Worm (Caenorhabditis elegans) whole organism, young adult: ENCODE measurements around the gene ZK643.5.

Source experiments
- B0035.1 ChIP-seq: sonication (generic microtip); optimal IDR thresholded peaks from 2 replicates; lab custom pipeline; 2016; ENCODE audit warnings: missing genetic modification characterization, mild to moderate bottlenecking, missing compliant biosample characterization, missing genotype, missing genetic modification reagents
- B0336.3 ChIP-seq: fragments of 200-800 bp; sonication (Bioruptor generic); IDR thresholded peaks from 2 replicates; pipeline ENCODE4 v1.3.6; 2022; ENCODE audit warnings: missing genetic modification characterization, missing compliant biosample characterization
- C06A6.2 ChIP-seq: fragments of 200-800 bp; sonication (Bioruptor generic); conservative IDR thresholded peaks from 2 replicates; pipeline ENCODE4 v1.3.6; 2022; ENCODE audit warnings: missing genetic modification characterization, missing compliant biosample characterization
- F23B12.7 ChIP-seq: sonication (generic microtip); optimal IDR thresholded peaks from 2 replicates; lab custom pipeline; 2017; ENCODE audit warnings: missing genetic modification characterization, mild to moderate bottlenecking, missing compliant biosample characterization, antibody characterized with exemption, moderate library complexity; ENCODE audit not compliant: insufficient read depth
- F57C9.4 ChIP-seq: sonication (generic microtip); optimal IDR thresholded peaks from 2 replicates; lab custom pipeline; 2017; ENCODE audit warnings: mild to moderate bottlenecking, missing genetic modification characterization, missing compliant biosample characterization
- T07F8.4 ChIP-seq: sonication (generic microtip); optimal IDR thresholded peaks from 2 replicates; lab custom pipeline; 2016; ENCODE audit warnings: mild to moderate bottlenecking, missing genetic modification characterization, moderate library complexity, missing compliant biosample characterization
- Y53F4B.3 ChIP-seq: fragments of 200-800 bp; sonication (Bioruptor generic); IDR thresholded peaks from 2 replicates; pipeline ENCODE4 v1.3.6; 2022; ENCODE audit warnings: missing genetic modification reagents, missing genetic modification characterization, missing compliant biosample characterization
- Y79H2A.3 ChIP-seq: fragments of 200-800 bp; sonication (Bioruptor generic); conservative IDR thresholded peaks from 2 replicates; pipeline ENCODE4 v1.3.6; 2022; ENCODE audit warnings: missing genetic modification reagents, missing genetic modification characterization, missing compliant biosample characterization
- aptf-2 ChIP-seq: fragments of 200-800 bp; sonication (Bioruptor generic); conservative IDR thresholded peaks from 2 replicates; pipeline ENCODE4 v1.3.6; 2022; ENCODE audit warnings: missing genetic modification reagents, missing genetic modification characterization, missing compliant biosample characterization
- athp-1 ChIP-seq: sonication (generic microtip); optimal IDR thresholded peaks from 2 replicates; lab custom pipeline; 2017; ENCODE audit warnings: mild to moderate bottlenecking, missing genetic modification characterization, missing compliant biosample characterization
- attf-6 ChIP-seq: fragments of 200-800 bp; sonication (Bioruptor generic); IDR thresholded peaks from 2 replicates; pipeline ENCODE4 v1.3.6; 2022; ENCODE audit warnings: missing genetic modification reagents, missing genetic modification characterization, missing compliant biosample characterization
- bed-2 ChIP-seq: fragments of 200-800 bp; sonication (Bioruptor generic); IDR thresholded peaks from 2 replicates; pipeline ENCODE4 v1.3.6; 2022; ENCODE audit warnings: missing genetic modification reagents, missing genetic modification characterization, missing compliant biosample characterization
- cebp-1 ChIP-seq, 2 experiments: fragments of 200-800 bp in 1 of 2; sonication (Bioruptor generic) in 1 of 2; sonication (generic microtip) in 1 of 2; IDR thresholded peaks in 1 of 2; optimal IDR thresholded peaks in 1 of 2; 2 replicates each; pipeline versions ENCODE4 v1.3.6 to Lab custom; 2017 to 2022; ENCODE audit warnings: missing compliant biosample characterization in 2 of 2, missing genetic modification characterization in 2 of 2, mild to moderate bottlenecking in 1 of 2, missing genetic modification reagents in 1 of 2, moderate library complexity in 1 of 2
- ceh-100 ChIP-seq: fragments of 200-800 bp; sonication (Bioruptor generic); IDR thresholded peaks from 2 replicates; pipeline ENCODE4 v1.3.6; 2022; ENCODE audit warnings: missing genetic modification reagents, missing genetic modification characterization, missing compliant biosample characterization
- ceh-79 ChIP-seq: sonication (generic microtip); optimal IDR thresholded peaks from 2 replicates; lab custom pipeline; 2017; ENCODE audit warnings: mild to moderate bottlenecking, missing genetic modification characterization, missing compliant biosample characterization
- dox-1 ChIP-seq: fragments of 200-800 bp; sonication (Bioruptor generic); IDR thresholded peaks from 2 replicates; pipeline ENCODE4 v1.3.6; 2022; ENCODE audit warnings: missing genetic modification reagents, missing genetic modification characterization, missing compliant biosample characterization
- dpff-1 ChIP-seq: sonication (generic microtip); optimal IDR thresholded peaks from 2 replicates; lab custom pipeline; 2017; ENCODE audit warnings: mild to moderate bottlenecking, missing genetic modification characterization, missing compliant biosample characterization
- efl-1 ChIP-seq: fragments of 150-350 bp; optimal IDR thresholded peaks from 2 replicates; lab custom pipeline; 2014; ENCODE audit warnings: missing biosample characterization, missing genetic modification reagents, missing genetic modification characterization
- egl-18 ChIP-seq: fragments of 200-800 bp; sonication (Bioruptor generic); IDR thresholded peaks from 2 replicates; pipeline ENCODE4 v1.3.6; 2022; ENCODE audit warnings: missing genetic modification reagents, missing genetic modification characterization, missing compliant biosample characterization
- egrh-3 ChIP-seq: fragments of 200-800 bp; sonication (Bioruptor generic); IDR thresholded peaks from 2 replicates; pipeline ENCODE4 v1.3.6; 2022; ENCODE audit warnings: missing genetic modification reagents, missing genetic modification characterization, missing compliant biosample characterization
- fkh-3 ChIP-seq: sonication (generic microtip); optimal IDR thresholded peaks from 2 replicates; lab custom pipeline; 2016; ENCODE audit warnings: mild to moderate bottlenecking, missing genetic modification characterization, missing compliant biosample characterization
- him-1 ChIP-seq: sonication (generic microtip); optimal IDR thresholded peaks from 2 replicates; lab custom pipeline; 2016; ENCODE audit warnings: missing genotype, missing genetic modification reagents, missing genetic modification characterization, missing compliant biosample characterization
- hmg-1.2 ChIP-seq: fragments of 200-800 bp; sonication (Bioruptor generic); IDR thresholded peaks from 2 replicates; pipeline ENCODE4 v1.3.6; 2022; ENCODE audit warnings: missing genetic modification reagents, missing genetic modification characterization, missing compliant biosample characterization
- lag-1 ChIP-seq: fragments of 200-800 bp; sonication (Bioruptor generic); IDR thresholded peaks from 2 replicates; pipeline ENCODE4 v1.3.6; 2022; ENCODE audit warnings: missing genetic modification reagents, missing genetic modification characterization, missing compliant biosample characterization
- lin-26 ChIP-seq: fragments of 200-800 bp; sonication (Bioruptor generic); IDR thresholded peaks from 2 replicates; pipeline ENCODE4 v1.3.6; 2022; ENCODE audit warnings: missing genetic modification reagents, missing genetic modification characterization, missing compliant biosample characterization
- lin-35 ChIP-seq, 3 experiments: fragments of 150-350 bp in 2 of 3; sonication (generic microtip) in 1 of 3; optimal IDR thresholded peaks; 2 replicates each; lab custom pipeline; 2014 to 2018; ENCODE audit warnings: missing biosample characterization in 3 of 3, missing genetic modification characterization in 3 of 3, missing genetic modification reagents in 3 of 3
- lir-1 ChIP-seq: fragments of 200-800 bp; sonication (Bioruptor generic); conservative IDR thresholded peaks from 2 replicates; pipeline ENCODE4 v1.3.6; 2022; ENCODE audit warnings: missing genetic modification reagents, missing genetic modification characterization, missing compliant biosample characterization
- lsy-27 ChIP-seq: sonication (generic microtip); optimal IDR thresholded peaks from 2 replicates; lab custom pipeline; 2017; ENCODE audit warnings: missing genetic modification characterization, mild to moderate bottlenecking, missing compliant biosample characterization, antibody characterized with exemption, missing genotype, borderline replicate concordance; ENCODE audit not compliant: insufficient read depth
- madf-8 ChIP-seq: fragments of 200-800 bp; sonication (Bioruptor generic); conservative IDR thresholded peaks from 2 replicates; pipeline ENCODE4 v1.3.6; 2022; ENCODE audit warnings: missing genetic modification reagents, missing genetic modification characterization, missing compliant biosample characterization
- mcd-1 ChIP-seq: fragments of 200-800 bp; sonication (Bioruptor generic); IDR thresholded peaks from 2 replicates; pipeline ENCODE4 v1.3.6; 2022; ENCODE audit warnings: missing genetic modification reagents, missing genetic modification characterization, missing compliant biosample characterization
- mel-28 ChIP-seq: sonication (generic microtip); optimal IDR thresholded peaks from 2 replicates; lab custom pipeline; 2016; ENCODE audit warnings: borderline replicate concordance, mild to moderate bottlenecking, missing genetic modification characterization, missing compliant biosample characterization
- mxl-1 ChIP-seq: sonication (generic microtip); optimal IDR thresholded peaks from 2 replicates; lab custom pipeline; 2016; ENCODE audit warnings: missing genetic modification characterization, missing compliant biosample characterization
- nfya-1 ChIP-seq: sonication (generic microtip); optimal IDR thresholded peaks from 2 replicates; lab custom pipeline; 2017; ENCODE audit warnings: antibody characterized with exemption, missing compliant biosample characterization, missing genetic modification characterization, borderline replicate concordance; ENCODE audit not compliant: insufficient read depth
- nfyb-1 ChIP-seq: fragments of 200-800 bp; sonication (Bioruptor generic); IDR thresholded peaks from 2 replicates; pipeline ENCODE4 v1.3.6; 2022; ENCODE audit warnings: missing genetic modification reagents, missing genetic modification characterization, missing compliant biosample characterization
- nhr-120 ChIP-seq: fragments of 200-800 bp; sonication (Bioruptor generic); IDR thresholded peaks from 2 replicates; pipeline ENCODE4 v1.3.6; 2022; ENCODE audit warnings: missing genetic modification characterization, missing compliant biosample characterization
- nhr-179 ChIP-seq: sonication (generic microtip); optimal IDR thresholded peaks from 2 replicates; lab custom pipeline; 2016; ENCODE audit warnings: mild to moderate bottlenecking, missing genetic modification characterization, missing compliant biosample characterization
- nhr-80 ChIP-seq: sonication (generic microtip); optimal IDR thresholded peaks from 2 replicates; lab custom pipeline; 2016; ENCODE audit warnings: missing genetic modification characterization, missing compliant biosample characterization
- nhr-90 ChIP-seq: sonication (generic microtip); optimal IDR thresholded peaks from 2 replicates; lab custom pipeline; 2016; ENCODE audit warnings: missing genotype, mild to moderate bottlenecking, missing genetic modification characterization, missing compliant biosample characterization
- pbrm-1 ChIP-seq: fragments of 200-800 bp; sonication (Bioruptor generic); IDR thresholded peaks from 2 replicates; pipeline ENCODE4 v1.3.6; 2022; ENCODE audit warnings: missing genetic modification reagents, missing genetic modification characterization, missing compliant biosample characterization
- sea-2 ChIP-seq: fragments of 200-800 bp; sonication (Bioruptor generic); IDR thresholded peaks from 2 replicates; pipeline ENCODE4 v1.3.6; 2022; ENCODE audit warnings: missing genetic modification characterization, missing compliant biosample characterization
- snpc-1.1 ChIP-seq: sonication (generic microtip); optimal IDR thresholded peaks from 2 replicates; lab custom pipeline; 2017; ENCODE audit warnings: missing genetic modification characterization, mild to moderate bottlenecking, missing compliant biosample characterization, antibody characterized with exemption, moderate library complexity, missing genotype, missing genetic modification reagents; ENCODE audit not compliant: insufficient read depth
- snpc-1.3 ChIP-seq: sonication (generic microtip); optimal IDR thresholded peaks from 2 replicates; lab custom pipeline; 2017; ENCODE audit warnings: missing genetic modification characterization, mild to moderate bottlenecking, missing compliant biosample characterization, antibody characterized with exemption, moderate library complexity, missing genotype, missing genetic modification reagents; ENCODE audit not compliant: insufficient read depth
- somi-1 ChIP-seq: fragments of 200-800 bp; sonication (Bioruptor generic); optimal IDR thresholded peaks from 2 replicates; lab custom pipeline; 2018; ENCODE audit warnings: mild to moderate bottlenecking, missing genetic modification characterization, missing compliant biosample characterization
- tbx-9 ChIP-seq: sonication (generic microtip); optimal IDR thresholded peaks from 2 replicates; lab custom pipeline; 2016; ENCODE audit warnings: borderline replicate concordance, missing genetic modification characterization, inconsistent platforms, missing compliant biosample characterization
- zim-3 ChIP-seq: sonication (generic microtip); optimal IDR thresholded peaks from 2 replicates; lab custom pipeline; 2017; ENCODE audit warnings: mild to moderate bottlenecking, missing genetic modification characterization, moderate library complexity, missing compliant biosample characterization
- ztf-3 ChIP-seq: fragments of 200-800 bp; sonication (Bioruptor generic); optimal IDR thresholded peaks from 2 replicates; lab custom pipeline; 2018; ENCODE audit warnings: mild to moderate bottlenecking, missing genetic modification characterization, missing compliant biosample characterization

ZK643.5 gene

DNA sequence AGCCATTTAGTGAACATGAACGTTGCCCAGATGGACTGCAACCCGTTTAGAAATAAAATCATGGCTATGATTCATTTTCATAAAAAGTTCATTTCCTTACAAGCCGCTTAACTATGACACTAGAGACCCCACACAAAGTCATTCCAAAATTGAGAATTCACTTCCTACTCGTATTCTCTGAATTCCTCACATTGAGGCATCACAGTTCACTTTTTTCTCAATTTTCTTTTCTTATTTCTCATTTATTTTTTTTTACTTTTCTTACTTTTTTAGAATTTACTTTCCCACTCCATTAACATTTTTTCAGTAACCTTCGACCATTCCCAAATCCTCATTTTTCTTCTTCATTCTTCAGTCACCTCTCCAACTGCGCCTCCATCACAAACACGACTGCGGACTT lies 11.6 kb downstream of the ZK643.5 start, which contains the start of gene dhrr-1:
Gene dhrr-1 (plus strand): TSS at position 301 of the 400 bp plus-strand sequence.
- no peak for TF ChIP-seq dpff-1 (tag; lab: Kevin White, UChicago)
- no peak for TF ChIP-seq mxl-1 (tag; lab: Kevin White, UChicago)
- no peak for TF ChIP-seq attf-6 (GFP tag; lab: Robert Waterston, UW)
- TF ChIP-seq B0035.1 (tag; lab: Kevin White, UChicago) = no peak
- no peak for TF ChIP-seq cebp-1 (GFP tag; IDR thresholded peaks at IDR 0.05; lab: Robert Waterston, UW)
- TF ChIP-seq cebp-1 (tag; optimal IDR thresholded peaks at IDR 0.05; lab: Kevin White, UChicago) = no peak
- no peak for TF ChIP-seq egrh-3 (GFP tag; lab: Robert Waterston, UW)
- TF ChIP-seq somi-1 = no peak
- TF ChIP-seq ceh-79 (tag; lab: Kevin White, UChicago) = no peak
- TF ChIP-seq lin-26 = no peak
- no peak for TF ChIP-seq nhr-80 (tag; lab: Kevin White, UChicago)
- no peak for TF ChIP-seq bed-2
- no peak for TF ChIP-seq lag-1 (GFP tag; lab: Robert Waterston, UW)
- TF ChIP-seq madf-8 (GFP tag; lab: Robert Waterston, UW) = no peak
- no peak for TF ChIP-seq him-1 (tag; lab: Kevin White, UChicago)
- TF ChIP-seq Y79H2A.3 (GFP tag; lab: Robert Waterston, UW) = no peak
- no peak for TF ChIP-seq sea-2
- TF ChIP-seq B0336.3 = no peak
- no peak for TF ChIP-seq egl-18
- no peak for TF ChIP-seq Y53F4B.3 (GFP tag; lab: Robert Waterston, UW)
- TF ChIP-seq nhr-179 (tag; lab: Kevin White, UChicago) = no peak

DNA sequence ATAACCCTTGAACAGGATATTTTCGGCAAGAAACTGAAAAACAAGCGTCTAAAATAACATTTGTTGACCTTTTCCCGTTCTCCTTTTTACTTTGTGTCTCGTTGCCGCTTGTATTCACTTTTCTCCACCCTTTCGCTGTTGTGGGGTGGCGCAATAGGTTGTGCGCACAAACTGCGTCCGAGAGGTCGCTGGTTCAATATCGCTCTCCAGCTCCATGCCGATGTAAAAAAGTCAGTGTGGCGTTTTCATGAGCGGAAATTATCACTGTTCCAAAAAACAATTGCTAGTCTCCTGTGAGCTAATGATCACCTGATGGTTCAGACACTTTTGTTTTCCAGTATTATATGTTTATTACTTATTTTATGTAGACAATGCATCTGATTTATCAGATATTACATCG lies 18.4 kb downstream of the ZK643.5 start:
- TF ChIP-seq mel-28 (tag; lab: Kevin White, UChicago) (peak; percentile 46), somi-1 (peak; percentile 54), nfya-1 (tag; lab: Kevin White, UChicago) (no peak), lir-1 (GFP tag; lab: Robert Waterston, UW) (0 out of 2 replicates have a peak, but pooled peaks have one; percentile 58), snpc-1.3 (peak; percentile 72), him-1 (tag; lab: Kevin White, UChicago) (peak; percentile 97), T07F8.4 (peak; percentile 70), C06A6.2 (GFP tag; lab: Robert Waterston, UW) (no peak), efl-1 (GFP tag; lab: Kevin White, UChicago) (peak; percentile 39), mcd-1 (GFP tag; lab: Robert Waterston, UW) (no peak), lin-35 (GFP tag; optimal IDR thresholded peaks at IDR 0.05; lab: Kevin White, UChicago) (peak in 1 of 3 experiments; percentile 61), snpc-1.1 (tag; lab: Kevin White, UChicago) (peak; percentile 35), lsy-27 (tag; lab: Kevin White, UChicago) (no peak), tbx-9 (tag; lab: Kevin White, UChicago) (no peak), nfyb-1 (GFP tag; lab: Robert Waterston, UW) (no peak), F57C9.4 (tag; lab: Kevin White, UChicago) (peak; percentile 46), bed-2 (no peak), dox-1 (no peak), zim-3 (peak; percentile 71), nhr-90 (tag; lab: Kevin White, UChicago) (peak; percentile 89), athp-1 (tag; lab: Kevin White, UChicago) (peak; percentile 78), ztf-3 (GFP tag; lab: Kevin White, UChicago) (peak; percentile 21), aptf-2 (0 out of 2 replicates have a peak, but pooled peaks have one; percentile 32), ceh-100 (GFP tag; lab: Robert Waterston, UW) (peak; percentile 65), F23B12.7 (tag; lab: Kevin White, UChicago) (peak; percentile 65), nhr-120 (peak; percentile 85; the same call in 1 of the 2 replicates), pbrm-1 (GFP tag; lab: Robert Waterston, UW) (peak; percentile 76; the same call in 1 of the 2 replicates), sea-2 (no peak), egl-18 (no peak), hmg-1.2 (GFP tag; lab: Robert Waterston, UW) (peak; percentile 70), fkh-3 (tag; lab: Kevin White, UChicago) (peak; percentile 66)
